Worm (Caenorhabditis elegans) whole organism, mixed stage, embryonic: Measurements from ENCODE around the gene C10A4.10.

Experiments used
- M03D4.4 ChIP-seq: sonication (generic microtip); optimal IDR thresholded peaks from 2 replicates; lab custom pipeline; 2017; ENCODE audit warnings: mild to moderate bottlenecking, missing genetic modification characterization, missing compliant biosample characterization
- blmp-1 ChIP-seq: fragments of 150-350 bp; optimal IDR thresholded peaks from 2 replicates; lab custom pipeline; 2014; ENCODE audit warnings: missing biosample characterization, missing genetic modification characterization
- ceh-39 ChIP-seq: fragments of 150-350 bp; optimal IDR thresholded peaks from 2 replicates; lab custom pipeline; 2014; ENCODE audit warnings: missing biosample characterization, missing genetic modification characterization
- ceh-43 ChIP-seq: fragments of 200-800 bp; sonication (Bioruptor generic); optimal IDR thresholded peaks from 2 replicates; lab custom pipeline; 2018; ENCODE audit warnings: mild to moderate bottlenecking, missing genetic modification characterization, moderate library complexity, missing compliant biosample characterization
- ceh-83 ChIP-seq: fragments of 200-800 bp; sonication (Bioruptor generic); optimal IDR thresholded peaks from 2 replicates; lab custom pipeline; 2018; ENCODE audit warnings: mild to moderate bottlenecking, missing genetic modification characterization, missing compliant biosample characterization
- ces-1 ChIP-seq: fragments of 150-350 bp; optimal IDR thresholded peaks from 2 replicates; lab custom pipeline; 2014; ENCODE audit warnings: missing biosample characterization, missing genetic modification reagents, missing genetic modification characterization
- drap-1 ChIP-seq: fragments of 200-800 bp; sonication (Bioruptor generic); optimal IDR thresholded peaks from 3 replicates; lab custom pipeline; 2018; ENCODE audit warnings: mild to moderate bottlenecking, missing genetic modification characterization, missing compliant biosample characterization
- elt-1 ChIP-seq: sonication (generic microtip); optimal IDR thresholded peaks from 2 replicates; lab custom pipeline; 2017; ENCODE audit warnings: missing genetic modification characterization, mild to moderate bottlenecking, missing compliant biosample characterization, antibody characterized with exemption, moderate library complexity, borderline replicate concordance; ENCODE audit not compliant: insufficient read depth
- elt-3 ChIP-seq: fragments of 150-350 bp; optimal IDR thresholded peaks from 2 replicates; lab custom pipeline; 2014; ENCODE audit warnings: missing biosample characterization, missing genetic modification characterization
- flh-1 ChIP-seq: fragments of 200-800 bp; sonication (Bioruptor generic); optimal IDR thresholded peaks from 2 replicates; lab custom pipeline; 2018; ENCODE audit warnings: mild to moderate bottlenecking, missing genetic modification characterization, moderate library complexity, missing compliant biosample characterization
- ham-2 ChIP-seq: fragments of 200-800 bp; sonication (Bioruptor generic); optimal IDR thresholded peaks from 2 replicates; lab custom pipeline; 2018; ENCODE audit warnings: mild to moderate bottlenecking, missing genetic modification characterization, missing compliant biosample characterization
- hlh-1 ChIP-seq: fragments of 150-350 bp; optimal IDR thresholded peaks from 2 replicates; lab custom pipeline; 2014; ENCODE audit warnings: missing biosample characterization, missing genetic modification reagents, missing genetic modification characterization
- lin-13 ChIP-seq: fragments of 150-350 bp; optimal IDR thresholded peaks from 2 replicates; lab custom pipeline; 2014; ENCODE audit warnings: missing biosample characterization, missing genetic modification characterization
- lin-32 ChIP-seq: fragments of 200-800 bp; sonication (Bioruptor generic); optimal IDR thresholded peaks from 2 replicates; lab custom pipeline; 2018; ENCODE audit warnings: mild to moderate bottlenecking, missing genetic modification characterization, missing compliant biosample characterization
- mab-5 ChIP-seq: fragments of 150-350 bp; optimal IDR thresholded peaks from 2 replicates; lab custom pipeline; 2014; ENCODE audit warnings: missing biosample characterization, missing genetic modification characterization
- mep-1 ChIP-seq: fragments of 150-350 bp; optimal IDR thresholded peaks from 2 replicates; lab custom pipeline; 2017; ENCODE audit warnings: missing biosample characterization, missing genetic modification reagents, missing genetic modification characterization, inconsistent platforms
- mls-2 ChIP-seq: sonication (generic microtip); optimal IDR thresholded peaks from 2 replicates; lab custom pipeline; 2016; ENCODE audit warnings: mild to moderate bottlenecking, missing genetic modification characterization, moderate library complexity, missing compliant biosample characterization
- nhr-2 ChIP-seq: fragments of 150-350 bp; optimal IDR thresholded peaks from 2 replicates; lab custom pipeline; 2014; ENCODE audit warnings: missing biosample characterization, missing genetic modification characterization
- nhr-237 ChIP-seq: fragments of 150-350 bp; optimal IDR thresholded peaks from 2 replicates; lab custom pipeline; 2014; ENCODE audit warnings: missing biosample characterization, missing genetic modification characterization
- nhr-28 ChIP-seq: fragments of 150-350 bp; optimal IDR thresholded peaks from 2 replicates; lab custom pipeline; 2014; ENCODE audit warnings: missing biosample characterization, missing genetic modification characterization
- nhr-76 ChIP-seq: sonication (generic microtip); optimal IDR thresholded peaks from 2 replicates; lab custom pipeline; 2017; ENCODE audit warnings: missing biosample characterization, missing genetic modification characterization
- pha-4 ChIP-seq: fragments of 150-350 bp; optimal IDR thresholded peaks from 2 replicates; lab custom pipeline; 2018; ENCODE audit warnings: missing biosample characterization, missing genetic modification reagents, missing genetic modification characterization
- sem-2 ChIP-seq: fragments of 200-800 bp; sonication (Bioruptor generic); optimal IDR thresholded peaks from 2 replicates; lab custom pipeline; 2018; ENCODE audit warnings: mild to moderate bottlenecking, missing genetic modification characterization, missing compliant biosample characterization
- snpc-4 ChIP-seq: fragments of 150-350 bp; optimal IDR thresholded peaks from 2 replicates; lab custom pipeline; 2014; ENCODE audit warnings: missing biosample characterization, missing genetic modification characterization
- sptf-1 ChIP-seq: sonication (generic microtip); optimal IDR thresholded peaks from 2 replicates; lab custom pipeline; 2017; ENCODE audit warnings: mild to moderate bottlenecking, missing genetic modification characterization, moderate library complexity, missing compliant biosample characterization
- tbx-8 ChIP-seq: fragments of 200-800 bp; sonication (Bioruptor generic); optimal IDR thresholded peaks from 2 replicates; lab custom pipeline; 2018; ENCODE audit warnings: mild to moderate bottlenecking, missing genetic modification characterization, moderate library complexity, missing compliant biosample characterization
- unc-120 ChIP-seq: sonication (generic microtip); optimal IDR thresholded peaks from 2 replicates; lab custom pipeline; 2017; ENCODE audit warnings: missing genetic modification characterization, missing compliant biosample characterization; ENCODE audit not compliant: poor library complexity, severe bottlenecking
- unc-39 ChIP-seq: fragments of 150-350 bp; optimal IDR thresholded peaks from 2 replicates; lab custom pipeline; 2014; ENCODE audit warnings: missing biosample characterization, missing genetic modification characterization
- unc-62 ChIP-seq: fragments of 150-350 bp; optimal IDR thresholded peaks from 2 replicates; lab custom pipeline; 2014; ENCODE audit warnings: missing biosample characterization, missing genetic modification reagents, missing genetic modification characterization
- zip-8 ChIP-seq: fragments of 150-350 bp; optimal IDR thresholded peaks from 2 replicates; lab custom pipeline; 2014; ENCODE audit warnings: missing biosample characterization, missing genetic modification characterization

The C10A4.10 gene

DNA sequence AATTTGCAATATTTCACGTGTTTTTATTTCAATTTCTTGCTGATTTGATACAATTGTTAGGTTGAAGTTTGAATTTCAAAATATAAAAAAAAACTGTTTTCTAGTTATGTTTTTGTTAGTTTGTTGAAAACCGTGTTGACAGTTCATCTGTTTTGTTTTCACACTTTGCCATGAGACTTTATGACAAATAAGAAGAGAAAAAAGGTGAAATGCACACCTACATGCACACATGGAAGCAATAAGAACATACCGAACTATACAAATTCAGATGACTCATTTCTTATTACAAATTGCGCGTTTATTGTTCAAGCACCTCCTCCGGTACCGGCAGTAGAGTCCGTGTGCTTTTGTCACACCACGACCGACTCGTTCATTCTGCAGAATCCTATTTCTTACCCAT lies 21.9 kb downstream of the C10A4.10 start, which contains the start of gene C10A4.9:
C10A4.9 (plus strand) TSS at position 301 of the 400 bp plus-strand sequence.
- TF ChIP-seq snpc-4 (tag; lab: Kevin White, UChicago) = no peak
- no peak for TF ChIP-seq nhr-28
- TF ChIP-seq elt-3 (tag; lab: Kevin White, UChicago) = no peak
- TF ChIP-seq nhr-2 = no peak
- no peak for TF ChIP-seq mab-5 (tag; lab: Kevin White, UChicago)
- no peak for TF ChIP-seq M03D4.4 (tag; lab: Kevin White, UChicago)
- no peak for TF ChIP-seq mep-1 (tag; lab: Kevin White, UChicago)
- no peak for TF ChIP-seq tbx-8 (GFP tag; lab: Kevin White, UChicago)
- TF ChIP-seq unc-120 (tag; lab: Kevin White, UChicago) = no peak
- no peak for TF ChIP-seq hlh-1 (tag; lab: Kevin White, UChicago)
- no peak for TF ChIP-seq ceh-39 (tag; lab: Kevin White, UChicago)
- no peak for TF ChIP-seq lin-32 (GFP tag; lab: Kevin White, UChicago)
- TF ChIP-seq nhr-76 (tag; lab: Kevin White, UChicago) = no peak
- TF ChIP-seq elt-1 (tag; lab: Kevin White, UChicago) = no peak
- no peak for TF ChIP-seq ceh-43
- no peak for TF ChIP-seq blmp-1 (tag; lab: Kevin White, UChicago)

- TF ChIP-seq unc-120 (tag; lab: Kevin White, UChicago) = no peak
- TF ChIP-seq hlh-1 (tag; lab: Kevin White, UChicago) = no peak
- TF ChIP-seq mab-5 (tag; lab: Kevin White, UChicago) = no peak
- no peak for TF ChIP-seq mep-1 (tag; lab: Kevin White, UChicago)
- TF ChIP-seq blmp-1 (tag; lab: Kevin White, UChicago) = no peak
- no peak for TF ChIP-seq unc-62 (GFP tag; lab: Kevin White, UChicago)
- no peak for TF ChIP-seq snpc-4 (tag; lab: Kevin White, UChicago)
- TF ChIP-seq ceh-43 = no peak
- no peak for TF ChIP-seq lin-32 (GFP tag; lab: Kevin White, UChicago)
- TF ChIP-seq flh-1 (GFP tag; lab: Kevin White, UChicago) = no peak
- no peak for TF ChIP-seq lin-13 (tag; lab: Kevin White, UChicago)
- TF ChIP-seq, all 35 proteins: peak for 0
Measured at ce11 chrX:7424813-7425212, 26.1 kb downstream of the C10A4.10 start, which contains the start of gene mnm-2. TSS of gene mnm-2 (minus strand) at chrX:7424913.

DNA sequence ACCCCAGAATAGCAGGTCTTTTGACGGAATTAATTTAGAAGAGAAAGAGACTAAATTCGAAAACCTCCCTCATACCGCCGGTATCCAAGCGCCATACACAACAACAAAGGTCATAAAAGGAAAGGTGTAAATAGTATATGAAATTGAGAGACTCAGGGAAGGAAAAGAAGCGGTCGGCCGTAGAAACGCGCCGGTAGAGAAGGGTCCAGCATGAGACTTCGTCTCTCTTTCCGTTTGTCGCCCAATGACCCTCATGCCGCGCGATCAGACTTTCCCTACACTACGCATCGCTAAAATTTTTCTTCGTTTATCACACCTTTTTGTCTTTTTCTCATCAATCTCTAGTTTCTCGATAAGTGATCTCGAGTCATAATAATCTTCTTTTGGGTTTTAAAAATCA lies 31.8 kb downstream of the C10A4.10 start:
- TF ChIP-seq mls-2 (no peak), ham-2 (GFP tag; lab: Kevin White, UChicago) (peak; percentile 69), sptf-1 (tag; lab: Kevin White, UChicago) (peak; percentile 44)

- TF ChIP-seq elt-1 (tag; lab: Kevin White, UChicago) = no peak
- TF ChIP-seq flh-1 (GFP tag; lab: Kevin White, UChicago) = no peak
- TF ChIP-seq nhr-28 = no peak
Measured at ce11 chrX:7431165-7431564, 32.5 kb downstream of the C10A4.10 start, which contains the start of gene clc-2. TSS of gene clc-2 (plus strand) at chrX:7431465.

DNA sequence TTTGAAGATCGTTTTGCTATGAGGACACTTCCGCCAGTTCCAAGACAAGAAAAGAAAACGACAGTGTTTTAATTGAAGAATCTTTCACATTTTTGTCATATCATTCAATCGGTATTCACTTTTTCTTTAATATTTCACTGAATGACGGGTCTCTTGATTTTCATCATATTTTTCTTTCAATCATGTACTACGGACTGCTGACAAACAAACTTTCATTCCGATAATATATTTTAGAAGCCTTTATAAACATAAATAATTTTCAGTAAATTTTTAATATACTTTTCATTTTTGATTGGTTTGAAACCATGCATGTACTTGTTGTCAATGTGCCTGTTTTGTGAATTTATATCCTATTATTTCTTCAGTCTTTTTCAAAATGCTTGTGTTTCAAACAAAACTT lies 34.6 kb downstream of the C10A4.10 start, which contains the start of gene clc-5:
clc-5 (plus strand) TSS at position 301 of the 400 bp plus-strand sequence.
- TF ChIP-seq M03D4.4 (tag; lab: Kevin White, UChicago) = no peak
- TF ChIP-seq unc-39 = no peak
- no peak for TF ChIP-seq drap-1 (GFP tag; lab: Kevin White, UChicago)
- no peak for TF ChIP-seq ces-1 (GFP tag; lab: Kevin White, UChicago)
- TF ChIP-seq nhr-237 = no peak
- TF ChIP-seq ceh-83 (GFP tag; lab: Kevin White, UChicago) = no peak
- TF ChIP-seq zip-8 (tag; lab: Kevin White, UChicago) = no peak

DNA sequence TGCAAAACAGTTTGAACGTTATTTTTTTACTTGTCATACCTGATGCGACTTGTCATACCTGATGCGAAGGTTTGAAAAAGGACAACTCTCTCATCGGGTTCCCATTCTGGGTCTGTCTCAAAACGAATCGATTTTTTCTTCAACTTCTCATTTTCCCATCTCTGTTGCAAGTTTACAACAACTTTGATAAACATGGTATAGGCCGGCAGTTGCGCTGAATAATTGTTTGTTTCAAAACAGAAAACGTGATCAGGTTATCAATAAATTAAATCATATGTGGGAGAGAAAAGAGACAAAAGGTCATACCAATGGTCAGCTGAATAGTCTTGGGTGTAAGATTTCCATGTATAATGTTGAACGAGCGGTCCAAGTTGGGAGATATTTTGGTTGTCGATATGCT lies 38.2 kb downstream of the C10A4.10 start:
- TF ChIP-seq nhr-237 = no peak
- TF ChIP-seq pha-4 (tag; lab: Kevin White, UChicago) = no peak
- no peak for TF ChIP-seq sptf-1 (tag; lab: Kevin White, UChicago)
- TF ChIP-seq sem-2 (GFP tag; lab: Kevin White, UChicago) = no peak
- no peak for TF ChIP-seq ham-2 (GFP tag; lab: Kevin White, UChicago)
- no peak for TF ChIP-seq nhr-76 (tag; lab: Kevin White, UChicago)
